Worm (Caenorhabditis elegans): ENCODE data around the gene lgg-2.
"Not testable (repeated sequence)": the region's sequence is repeated elsewhere in the genome, so short reads cannot be mapped to it uniquely, and the experiment has no call there.

Gene lgg-2

DNA sequence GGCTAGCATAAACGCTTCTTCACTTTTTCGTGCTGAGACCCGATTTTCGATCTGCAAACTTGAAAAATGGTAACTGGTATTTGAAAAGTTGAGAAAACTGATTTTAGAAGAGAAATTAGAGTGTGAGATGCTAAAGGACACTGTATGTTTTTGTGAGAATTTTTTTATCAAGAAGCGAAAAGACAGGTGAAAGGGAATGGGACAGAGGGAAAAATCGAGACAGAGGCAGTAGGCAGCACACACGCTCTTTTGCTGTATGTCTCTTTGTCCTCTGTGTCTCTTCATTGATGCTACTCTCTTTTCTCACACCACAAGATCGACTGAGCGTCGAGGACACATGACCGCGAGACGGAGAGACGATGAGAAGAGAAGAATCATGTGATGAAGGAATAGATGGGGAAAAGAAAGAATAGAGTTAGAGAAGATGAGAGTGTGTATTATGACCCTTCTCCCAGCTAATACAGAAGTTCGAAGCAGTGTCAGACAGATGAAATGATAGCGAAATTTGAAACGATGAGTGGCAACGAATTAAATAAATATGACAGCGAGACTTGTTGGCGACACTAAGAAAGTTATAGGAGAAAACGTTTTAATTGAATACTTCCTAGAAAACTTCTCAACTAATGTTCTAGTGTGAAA lies at the start of gene lgg-2:
Gene lgg-2, minus strand, starts transcription at position 51 of the 639 bp plus-strand sequence.
- TF ChIP-seq unc-62 (GFP tag; optimal IDR thresholded peaks at IDR 0.05): no peak

DNA sequence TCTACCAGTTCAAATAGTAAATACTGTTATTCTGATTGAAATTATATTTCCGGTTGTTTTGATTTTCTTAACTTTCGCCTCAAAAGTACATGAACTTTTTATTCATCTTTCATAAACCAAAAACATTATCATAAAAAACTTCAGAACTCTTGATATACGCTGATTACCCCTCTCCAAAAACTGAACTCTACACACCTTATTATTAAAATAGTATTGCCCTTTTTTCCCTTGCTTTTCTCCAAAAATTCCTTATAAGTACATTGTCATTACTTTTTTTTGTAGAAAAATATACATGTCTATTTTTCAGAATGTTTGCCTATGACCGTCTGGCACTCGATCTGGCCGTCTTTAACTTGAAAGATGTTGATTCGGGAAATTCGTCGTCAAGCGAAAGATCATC lies 46.1 kb upstream of the lgg-2 start, which contains the start of gene Y43E12A.2:
Gene Y43E12A.2, plus strand, starts transcription at position 301 of the 400 bp plus-strand sequence.
- TF ChIP-seq unc-62 (GFP tag; optimal IDR thresholded peaks at IDR 0.05): no peak

DNA sequence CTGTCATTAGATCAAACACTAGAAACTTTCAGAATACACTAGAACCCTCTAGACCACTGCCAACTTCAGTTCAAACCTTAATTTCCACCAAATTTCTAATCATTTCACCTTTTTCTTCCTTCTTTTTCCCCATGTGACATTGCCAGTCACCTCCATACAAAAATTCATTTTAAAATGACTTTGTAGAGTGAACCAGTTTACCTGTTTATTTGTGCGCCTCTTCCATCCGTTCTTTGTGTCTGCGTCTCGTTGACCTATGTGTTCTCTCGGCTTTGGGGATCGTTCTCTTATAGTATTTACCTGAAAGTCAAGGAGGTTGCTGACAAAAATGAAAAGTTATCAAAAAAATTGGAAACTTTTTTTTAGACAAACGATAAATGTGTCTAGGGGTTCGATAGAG lies 44.9 kb upstream of the lgg-2 start:
- TF ChIP-seq unc-62 (GFP tag; optimal IDR thresholded peaks at IDR 0.05): no peak

DNA sequence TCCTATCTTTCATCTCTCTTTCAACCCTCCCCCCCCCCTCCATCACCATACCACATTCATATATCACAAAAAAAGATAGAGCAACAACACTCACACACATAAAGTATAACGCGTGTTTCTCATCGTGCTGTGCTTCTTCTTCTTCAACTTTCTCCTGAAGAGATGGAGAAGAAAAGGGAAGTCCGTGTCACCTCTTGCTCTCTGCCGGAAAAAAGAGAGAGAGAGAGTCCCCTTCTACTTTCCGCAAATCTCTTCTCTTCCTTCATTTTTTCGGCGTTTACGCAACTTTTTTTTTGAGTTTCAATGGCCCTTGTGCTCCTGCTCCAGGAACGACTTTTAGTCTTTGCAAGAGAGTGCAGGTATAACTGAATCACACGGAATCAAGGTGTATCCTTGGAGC lies 44.0 kb upstream of the lgg-2 start:
- TF ChIP-seq unc-62 (GFP tag; optimal IDR thresholded peaks at IDR 0.05): no peak

DNA sequence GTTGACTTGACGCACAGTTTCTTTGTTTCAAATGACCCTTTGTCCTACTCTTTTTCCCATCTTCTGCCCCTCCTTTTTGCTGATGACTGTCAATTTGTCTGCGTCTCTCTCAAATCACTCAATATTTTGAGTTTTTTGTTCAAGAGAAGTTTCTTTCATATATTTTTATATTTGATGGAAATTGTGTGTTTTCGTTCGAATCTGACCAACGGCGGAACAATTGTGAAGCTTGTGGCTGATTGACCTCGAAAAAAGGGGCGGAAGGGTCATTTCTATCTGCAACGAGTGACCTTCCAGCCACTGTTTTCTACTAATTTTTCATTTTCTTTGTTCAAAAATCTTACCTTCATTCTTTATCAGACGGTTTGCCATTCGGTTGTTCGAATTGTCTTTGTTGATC lies 42.9 kb upstream of the lgg-2 start:
- no peak for TF ChIP-seq unc-62 (GFP tag; optimal IDR thresholded peaks at IDR 0.05)

DNA sequence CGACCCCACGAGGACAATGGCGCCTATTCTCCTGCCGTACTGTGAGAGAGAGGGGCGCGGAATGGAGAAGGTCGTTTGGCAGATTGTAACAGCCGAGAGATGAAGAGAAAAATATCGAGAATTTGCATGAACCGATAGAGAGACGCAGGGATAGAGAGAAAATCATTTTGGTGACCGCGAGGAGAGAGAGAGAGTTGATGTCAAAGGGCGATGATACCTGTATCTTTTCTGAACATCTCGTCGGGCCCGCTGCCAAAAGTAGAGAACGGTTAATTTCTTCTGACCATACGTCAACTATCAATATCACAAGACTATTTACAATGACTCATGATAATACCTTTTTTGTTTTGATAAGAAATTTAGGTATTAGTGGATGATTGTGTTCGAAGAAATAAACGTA lies 40.3 kb upstream of the lgg-2 start:
- no peak for TF ChIP-seq unc-62 (GFP tag; optimal IDR thresholded peaks at IDR 0.05)

DNA sequence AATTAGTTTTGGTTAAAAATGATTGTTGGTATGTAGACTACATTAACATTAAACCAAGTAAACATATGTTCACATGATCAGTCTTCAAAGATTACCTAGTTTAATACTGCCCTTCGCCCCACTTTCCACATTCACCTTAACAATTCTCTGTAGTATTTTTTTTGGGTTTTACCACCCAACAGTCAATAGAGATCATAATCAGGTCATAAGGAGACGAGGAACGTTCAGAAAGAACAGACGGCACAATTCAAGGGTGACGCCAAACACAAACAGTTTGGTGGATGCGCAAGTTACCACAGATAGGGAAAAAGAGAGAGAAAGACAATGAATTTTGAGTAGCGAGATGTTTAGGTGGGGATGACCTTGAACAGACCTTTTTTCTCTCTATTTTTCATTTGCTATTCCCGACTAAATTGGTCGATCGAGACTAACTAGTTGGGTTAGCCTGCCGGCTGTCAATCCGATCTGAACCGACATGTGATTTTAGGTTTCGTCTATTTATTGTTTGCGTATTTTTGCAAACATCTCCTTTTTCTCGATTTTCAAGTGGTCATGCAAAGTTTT lies 36.0 kb upstream of the lgg-2 start:
- no peak for TF ChIP-seq unc-62 (GFP tag; optimal IDR thresholded peaks at IDR 0.05)

DNA sequence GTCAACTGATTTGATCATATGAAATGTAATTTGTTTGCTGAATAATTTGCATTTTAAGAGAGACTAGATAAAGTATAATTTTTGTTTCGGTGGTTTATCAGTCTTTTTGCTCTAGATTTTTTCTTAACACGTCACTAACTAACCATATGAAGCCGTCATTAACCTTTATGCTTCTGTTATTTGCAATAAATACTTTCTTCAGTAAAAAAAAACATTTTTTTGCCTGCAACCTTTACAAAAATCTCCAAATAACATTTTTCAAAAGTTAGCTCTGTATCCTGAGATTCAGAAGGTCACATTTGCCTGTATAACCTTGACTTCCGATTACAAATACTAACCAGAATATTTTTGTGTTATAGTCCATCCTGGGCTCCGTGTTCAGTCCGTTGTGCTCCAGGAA lies 35.1 kb upstream of the lgg-2 start:
- no peak for TF ChIP-seq unc-62 (GFP tag; optimal IDR thresholded peaks at IDR 0.05)

DNA sequence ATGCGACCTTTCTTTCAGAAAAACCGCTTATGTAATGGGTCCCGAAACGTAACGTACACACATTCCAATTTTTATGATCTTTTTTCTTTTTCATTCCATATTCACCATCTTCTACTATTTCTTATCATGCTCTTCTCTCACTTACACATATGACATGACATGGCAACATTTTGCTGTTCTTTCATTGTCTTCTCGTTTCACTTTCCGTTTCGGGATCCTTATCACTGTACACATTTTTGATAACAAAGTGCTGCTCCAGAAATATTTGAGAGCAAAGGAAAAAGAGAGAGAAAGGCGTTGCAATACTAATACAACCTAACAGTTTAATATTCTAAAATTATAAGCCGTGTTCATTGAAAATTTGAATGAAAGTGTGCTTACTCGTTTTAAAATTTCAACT lies 34.6 kb upstream of the lgg-2 start:
- no peak for TF ChIP-seq unc-62 (GFP tag; optimal IDR thresholded peaks at IDR 0.05)

DNA sequence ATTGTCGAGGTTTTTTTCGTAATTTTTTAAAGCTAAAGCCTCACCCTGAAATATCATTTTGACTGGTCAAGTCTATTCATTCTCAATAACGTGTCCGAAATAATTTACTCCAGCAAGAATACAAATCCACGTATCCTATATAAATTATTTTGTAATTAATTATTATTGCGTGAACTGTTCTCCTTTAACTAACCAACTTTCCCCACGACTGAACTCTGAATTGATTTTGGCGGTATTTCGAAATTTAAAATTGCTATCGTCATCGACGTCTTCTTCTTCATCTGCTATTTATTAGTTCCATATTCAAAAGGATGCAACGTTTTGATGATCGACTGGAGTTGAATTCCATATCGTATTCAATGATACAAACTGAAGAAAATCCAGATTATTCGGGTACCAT lies 30.7 kb upstream of the lgg-2 start, which contains the start of the genes aqp-3 and Y69E1A.8:
Gene aqp-3, minus strand, starts transcription at position 101 of the 400 bp plus-strand sequence.
Gene Y69E1A.8, plus strand, starts transcription at position 246 of the 400 bp plus-strand sequence.
- TF ChIP-seq unc-62 (GFP tag; optimal IDR thresholded peaks at IDR 0.05): no peak

DNA sequence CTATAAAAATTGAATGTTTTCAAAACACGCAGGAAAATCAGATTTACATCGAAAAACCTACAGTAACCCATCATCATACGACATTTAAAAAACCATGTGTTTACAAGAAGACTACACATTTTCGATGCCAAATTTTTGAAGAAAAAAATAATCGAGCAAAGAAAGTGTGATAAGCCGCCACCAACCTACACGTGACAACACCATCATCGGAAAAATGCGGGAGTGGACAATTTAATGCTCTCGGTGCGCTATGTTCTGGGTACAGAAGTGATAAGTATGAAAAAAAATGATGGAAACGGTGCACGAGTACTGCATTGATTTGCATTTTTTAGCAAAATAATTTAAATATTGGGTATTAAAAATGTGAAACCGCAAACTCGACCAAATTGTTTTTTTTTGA lies 29.0 kb upstream of the lgg-2 start:
- TF ChIP-seq unc-62 (GFP tag; optimal IDR thresholded peaks at IDR 0.05): no peak

DNA sequence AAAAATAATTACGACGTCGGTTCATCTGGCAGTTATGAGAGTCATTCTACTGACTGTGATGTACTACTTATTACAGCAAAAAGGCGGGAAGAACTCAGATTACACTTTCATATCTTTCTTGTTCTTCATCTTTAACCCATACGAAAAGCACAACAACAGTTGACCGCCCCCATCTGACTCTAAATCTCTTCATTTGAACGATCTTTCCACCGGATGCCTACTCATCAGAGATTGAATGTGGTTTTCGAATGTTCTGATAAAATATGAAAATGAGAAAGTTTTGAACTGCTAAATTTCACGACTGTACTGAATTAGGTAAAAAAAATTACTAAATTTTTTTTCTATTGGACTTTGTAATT lies 22.5 kb upstream of the lgg-2 start, which contains the start of gene sri-19:
Gene sri-19, plus strand, starts transcription at position 143 of the 359 bp plus-strand sequence.
- no peak for TF ChIP-seq unc-62 (GFP tag; optimal IDR thresholded peaks at IDR 0.05)

DNA sequence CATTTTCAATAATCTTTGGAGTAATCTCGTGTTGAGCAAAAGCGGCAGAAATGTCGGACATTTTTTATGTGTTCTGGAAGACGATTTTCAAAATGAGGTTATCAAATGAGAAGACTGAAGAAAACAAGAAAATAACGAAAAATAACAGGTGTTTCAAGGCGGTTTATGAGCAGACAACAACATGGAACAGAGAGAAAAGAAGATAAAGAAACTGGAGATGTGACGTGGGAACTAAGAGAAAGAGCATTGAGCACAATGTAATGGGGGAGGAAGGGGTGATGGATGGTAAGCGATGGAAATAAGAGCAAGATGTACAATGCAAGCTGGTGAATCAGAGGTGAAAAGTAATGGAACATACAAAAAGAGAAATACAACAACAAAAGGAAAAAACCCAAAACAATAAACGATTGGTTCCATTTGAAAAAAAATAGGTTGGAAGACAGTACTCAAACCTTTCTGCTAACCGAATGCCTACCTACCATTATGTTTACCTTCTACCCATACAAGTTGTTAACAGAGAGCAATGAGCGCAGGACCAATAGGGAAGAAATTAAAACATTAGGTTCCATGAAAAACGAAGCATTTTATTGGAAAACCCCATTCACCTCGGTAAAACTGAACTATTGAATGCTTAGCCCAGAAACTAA lies 22.0 kb upstream of the lgg-2 start, which contains the start of gene Y69E1A.5:
Gene Y69E1A.5, minus strand, starts transcription at position 73 of the 647 bp plus-strand sequence.
- no peak for TF ChIP-seq unc-62 (GFP tag; optimal IDR thresholded peaks at IDR 0.05)

DNA sequence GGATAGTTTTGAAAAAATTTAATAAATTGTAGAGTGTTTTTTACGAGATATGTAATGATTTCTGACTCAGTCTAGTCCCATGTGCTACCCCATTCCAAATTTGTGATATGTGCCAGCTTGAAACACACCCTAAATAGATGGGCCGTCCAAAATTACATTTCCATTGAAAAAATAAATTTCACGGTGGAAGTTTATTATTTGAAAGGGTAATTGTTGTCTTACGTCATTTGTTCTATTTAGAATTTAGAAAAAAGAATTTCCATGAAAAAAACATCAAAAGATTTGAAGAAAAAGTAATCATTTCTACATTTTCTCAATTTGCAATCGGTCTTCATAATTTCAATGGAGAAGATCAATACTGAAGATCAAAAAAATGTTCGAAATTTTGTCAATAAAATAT lies 19.3 kb upstream of the lgg-2 start, which contains the start of gene Y69E1A.4:
Gene Y69E1A.4, plus strand, starts transcription at position 301 of the 400 bp plus-strand sequence.
- TF ChIP-seq unc-62 (GFP tag; optimal IDR thresholded peaks at IDR 0.05): not testable (repeated sequence)

DNA sequence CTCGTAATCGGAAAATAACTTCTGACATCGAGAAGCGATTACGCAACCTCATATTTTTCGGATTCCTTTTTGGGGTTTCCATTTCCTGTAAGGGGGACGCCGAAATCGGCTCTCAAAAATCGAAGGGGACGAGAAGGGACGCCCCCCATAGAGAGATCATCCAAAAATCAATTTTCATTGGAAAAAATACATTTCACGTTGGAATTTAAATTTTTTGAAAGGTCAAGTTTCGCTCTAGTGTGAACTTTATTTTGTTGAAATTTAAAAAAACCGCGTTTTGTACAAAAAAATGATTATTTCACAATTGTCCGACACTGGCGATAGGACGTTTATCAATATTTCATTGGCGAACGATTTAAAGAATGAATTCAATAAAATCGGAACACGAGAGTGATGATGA lies 16.3 kb upstream of the lgg-2 start, which contains the start of gene Y69E1A.3:
Gene Y69E1A.3, plus strand, starts transcription at position 301 of the 400 bp plus-strand sequence.
- no peak for TF ChIP-seq unc-62 (GFP tag; optimal IDR thresholded peaks at IDR 0.05)

DNA sequence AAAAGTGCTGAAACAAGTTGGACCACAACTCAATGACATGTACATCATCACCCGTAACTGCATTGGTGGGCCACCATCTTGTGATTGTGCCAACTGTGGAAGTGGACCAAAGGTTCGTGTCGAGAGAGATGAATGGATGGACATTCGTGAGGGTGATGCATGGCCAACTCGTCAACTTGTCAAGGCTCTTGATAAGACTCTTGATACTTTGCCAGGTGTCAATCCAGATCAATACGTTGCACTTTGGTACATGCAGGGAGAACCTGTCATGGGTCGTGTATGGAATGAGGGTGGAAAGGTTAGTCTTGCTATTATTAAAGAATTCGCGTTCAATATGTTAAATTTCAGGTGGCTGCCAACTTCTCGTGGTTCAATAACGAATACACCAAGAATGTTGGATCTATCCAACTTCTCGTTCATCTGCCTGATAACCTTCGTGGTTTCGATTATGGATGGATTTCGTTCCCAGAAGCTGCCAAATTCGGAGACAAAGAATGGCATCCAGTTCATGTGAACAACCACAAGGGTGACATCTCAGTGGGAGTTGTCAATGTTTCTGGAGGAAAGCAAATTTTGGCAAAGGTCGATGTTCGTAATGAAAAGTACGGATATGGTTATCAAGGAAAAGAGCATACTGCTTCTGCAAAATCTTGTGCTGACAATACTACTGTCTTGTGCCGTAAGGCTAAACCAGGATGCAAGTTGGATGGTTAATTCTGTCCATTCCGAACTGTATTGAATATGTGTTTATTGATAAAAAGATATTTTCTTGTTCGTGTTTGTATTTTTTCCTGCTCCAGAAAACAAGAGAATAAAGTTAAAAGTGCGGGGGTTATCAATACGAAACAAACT lies 14.9 kb upstream of the lgg-2 start:
- no peak for TF ChIP-seq unc-62 (GFP tag; optimal IDR thresholded peaks at IDR 0.05)

All from whole organism, dauer.